Worm (Caenorhabditis elegans): ENCODE measurements around the gene Y66A7A.4.
A peak's percentile ranks its signal among the peaks of the same experiment; 100 is the strongest.

Y66A7A.4 gene

ce11 chrIII:11656389-11656788 lies 44.0 kb downstream of the Y66A7A.4 start:
- TF ChIP-seq nhr-237 (tag; optimal IDR thresholded peaks at IDR 0.05) (no peak), unc-39 (tag; optimal IDR thresholded peaks at IDR 0.05) (no peak), nhr-28 (tag; optimal IDR thresholded peaks at IDR 0.05) (no peak), unc-120 (tag; optimal IDR thresholded peaks at IDR 0.05; ENCODE audit: poor library complexity, severe bottlenecking) (no peak), bed-3 (GFP tag; optimal IDR thresholded peaks at IDR 0.05) (no peak), lin-32 (GFP tag; optimal IDR thresholded peaks at IDR 0.05) (no peak), flh-1 (GFP tag; optimal IDR thresholded peaks at IDR 0.05) (no peak), M03D4.4 (tag; optimal IDR thresholded peaks at IDR 0.05) (no peak), ham-2 (GFP tag; optimal IDR thresholded peaks at IDR 0.05) (no peak), sem-2 (GFP tag; optimal IDR thresholded peaks at IDR 0.05) (no peak)

DNA sequence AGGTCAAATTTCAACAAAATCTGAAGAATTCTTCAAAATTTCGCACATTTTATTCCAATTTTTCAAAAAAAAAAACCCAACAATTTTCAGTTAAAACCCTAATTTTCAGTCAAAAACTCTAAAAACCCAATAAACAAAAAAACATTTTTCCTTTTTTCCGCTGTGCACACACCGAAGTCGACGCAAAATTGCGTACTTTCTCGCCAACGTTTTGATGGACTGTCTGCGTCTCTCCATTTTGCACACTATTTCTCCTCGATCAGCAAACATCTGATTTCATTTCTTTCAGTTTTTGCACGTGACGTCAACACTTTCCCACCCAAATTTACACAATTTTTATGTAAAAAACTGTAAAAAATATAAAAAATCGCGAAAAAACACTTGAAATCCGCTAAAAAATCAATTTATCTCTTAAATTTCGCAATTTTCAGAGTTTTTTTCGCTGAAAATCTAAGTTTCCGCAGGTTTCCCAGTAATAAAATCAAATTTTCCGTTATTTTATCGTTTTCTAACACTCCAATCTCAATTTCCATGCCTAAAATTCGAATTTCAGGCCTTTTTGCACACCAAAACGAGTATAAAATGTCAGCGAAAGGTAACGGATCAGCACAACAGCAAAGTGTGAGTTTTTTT lies 44.9 kb downstream of the Y66A7A.4 start, which contains the start of gene crh-1:
Gene crh-1, plus strand, starts transcription at position 583 of the 633 bp plus-strand sequence.
- TF ChIP-seq ceh-39 (tag; optimal IDR thresholded peaks at IDR 0.05) (no peak), mep-1 (tag; optimal IDR thresholded peaks at IDR 0.05) (peak; percentile 70), drap-1 (GFP tag; optimal IDR thresholded peaks at IDR 0.05) (no peak), nhr-237 (tag; optimal IDR thresholded peaks at IDR 0.05) (peak; percentile 54), flh-1 (GFP tag; optimal IDR thresholded peaks at IDR 0.05) (no peak), ham-2 (GFP tag; optimal IDR thresholded peaks at IDR 0.05) (no peak), nhr-12 (tag; optimal IDR thresholded peaks at IDR 0.05) (no peak), mab-5 (tag; optimal IDR thresholded peaks at IDR 0.05) (no peak), hlh-1 (tag; optimal IDR thresholded peaks at IDR 0.05) (peak; percentile 27), zip-8 (tag; optimal IDR thresholded peaks at IDR 0.05) (no peak), ces-1 (GFP tag; optimal IDR thresholded peaks at IDR 0.05) (peak; percentile 54), lsy-2 (tag; optimal IDR thresholded peaks at IDR 0.05) (peak; percentile 35)

- TF ChIP-seq mep-1 (tag; optimal IDR thresholded peaks at IDR 0.05) (no peak), nhr-12 (tag; optimal IDR thresholded peaks at IDR 0.05) (no peak), lsy-2 (tag; optimal IDR thresholded peaks at IDR 0.05) (no peak), nhr-237 (tag; optimal IDR thresholded peaks at IDR 0.05) (no peak), lin-32 (GFP tag; optimal IDR thresholded peaks at IDR 0.05) (no peak), ceh-43 (GFP tag; optimal IDR thresholded peaks at IDR 0.05) (no peak), pha-4 (tag; optimal IDR thresholded peaks at IDR 0.05) (no peak), ces-1 (GFP tag; optimal IDR thresholded peaks at IDR 0.05) (no peak), drap-1 (GFP tag; optimal IDR thresholded peaks at IDR 0.05) (no peak), nhr-28 (tag; optimal IDR thresholded peaks at IDR 0.05) (no peak)
Observed at ce11 chrIII:11659804-11660203, 47.4 kb downstream of the Y66A7A.4 start.

DNA sequence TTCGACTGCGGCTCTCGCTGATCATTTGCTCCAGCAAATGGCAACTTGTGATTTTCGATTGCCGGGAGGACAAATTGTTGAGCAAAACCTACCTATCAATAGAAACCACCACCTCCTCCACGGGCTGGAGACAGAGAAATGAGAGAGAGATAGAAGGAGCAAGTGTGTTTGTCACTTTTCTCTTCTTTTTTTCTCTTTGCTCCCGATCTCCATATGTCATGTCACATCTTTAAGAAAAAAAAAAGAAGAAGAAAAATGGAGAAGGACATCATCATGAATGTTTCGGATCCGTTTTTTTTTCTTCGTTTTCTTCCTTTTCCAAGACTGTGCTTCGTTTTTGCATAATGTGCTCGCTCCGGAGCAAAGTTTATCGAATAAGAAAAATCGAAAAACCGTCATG lies 48.3 kb downstream of the Y66A7A.4 start:
- TF ChIP-seq nhr-28 (tag; optimal IDR thresholded peaks at IDR 0.05), result no peak
- TF ChIP-seq unc-120 (tag; optimal IDR thresholded peaks at IDR 0.05; ENCODE audit: poor library complexity, severe bottlenecking), result no peak

- TF ChIP-seq ces-1 (GFP tag; optimal IDR thresholded peaks at IDR 0.05) (peak; percentile 67), elt-3 (tag; optimal IDR thresholded peaks at IDR 0.05) (no peak)
Observed at ce11 chrIII:11663400-11663799, 51.0 kb downstream of the Y66A7A.4 start.
